Worm (Caenorhabditis elegans): ENCODE data around the gene B0250.18.

B0250.18 gene

ce11 chrV:20416790-20417189 is 43.9 kb downstream of the B0250.18 start:
- TF ChIP-seq elt-1 (tag; optimal IDR thresholded peaks at IDR 0.05; ENCODE audit: borderline replicate concordance, insufficient read depth): no peak
- no peak for TF ChIP-seq ces-1 (GFP tag; optimal IDR thresholded peaks at IDR 0.05)
- no peak for TF ChIP-seq blmp-1 (tag; optimal IDR thresholded peaks at IDR 0.05)
- no peak for TF ChIP-seq lin-32 (GFP tag; optimal IDR thresholded peaks at IDR 0.05)
- no peak for TF ChIP-seq ceh-43 (GFP tag; optimal IDR thresholded peaks at IDR 0.05)
- TF ChIP-seq lin-13 (tag; optimal IDR thresholded peaks at IDR 0.05): no peak
- TF ChIP-seq hlh-1 (tag; optimal IDR thresholded peaks at IDR 0.05): no peak
- TF ChIP-seq ceh-39 (tag; optimal IDR thresholded peaks at IDR 0.05): no peak
- no peak for TF ChIP-seq snpc-4 (tag; optimal IDR thresholded peaks at IDR 0.05)
- no peak for TF ChIP-seq lsy-2 (tag; optimal IDR thresholded peaks at IDR 0.05)
- TF ChIP-seq nhr-76 (tag; optimal IDR thresholded peaks at IDR 0.05): no peak
- no peak for TF ChIP-seq nhr-237 (tag; optimal IDR thresholded peaks at IDR 0.05)
- TF ChIP-seq ceh-83 (GFP tag; optimal IDR thresholded peaks at IDR 0.05): no peak

DNA sequence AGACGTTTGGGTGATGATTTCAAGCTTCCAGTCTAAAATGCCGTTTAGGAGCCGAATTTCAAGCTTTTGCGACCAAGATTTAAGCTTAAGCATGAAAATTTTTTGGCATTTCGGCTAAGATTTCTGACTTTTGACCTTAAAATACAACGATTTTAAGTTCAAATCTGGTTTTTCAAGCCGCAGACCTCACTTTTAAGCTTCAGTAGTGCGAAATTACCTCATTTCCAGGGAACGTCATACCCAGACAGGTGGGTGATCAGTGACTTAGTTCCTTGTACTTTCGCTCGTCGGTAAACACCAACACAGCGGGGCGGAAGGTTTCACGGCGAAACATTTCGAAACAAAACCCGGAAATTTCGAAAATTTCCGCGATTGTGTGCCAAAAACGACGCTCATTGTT is 44.4 kb downstream of the B0250.18 start:
- TF ChIP-seq drap-1 (GFP tag; optimal IDR thresholded peaks at IDR 0.05): no peak
- TF ChIP-seq nhr-12 (tag; optimal IDR thresholded peaks at IDR 0.05): no peak
- TF ChIP-seq lin-32 (GFP tag; optimal IDR thresholded peaks at IDR 0.05): no peak
- no peak for TF ChIP-seq unc-62 (GFP tag; optimal IDR thresholded peaks at IDR 0.05)
- TF ChIP-seq flh-1 (GFP tag; optimal IDR thresholded peaks at IDR 0.05): no peak
- no peak for TF ChIP-seq snpc-4 (tag; optimal IDR thresholded peaks at IDR 0.05)
- TF ChIP-seq mab-5 (tag; optimal IDR thresholded peaks at IDR 0.05): no peak
- no peak for TF ChIP-seq sptf-1 (tag; optimal IDR thresholded peaks at IDR 0.05)
- no peak for TF ChIP-seq elt-3 (tag; optimal IDR thresholded peaks at IDR 0.05)
- TF ChIP-seq zip-8 (tag; optimal IDR thresholded peaks at IDR 0.05): no peak
- TF ChIP-seq nhr-237 (tag; optimal IDR thresholded peaks at IDR 0.05): no peak
- TF ChIP-seq M03D4.4 (tag; optimal IDR thresholded peaks at IDR 0.05): no peak
- no peak for TF ChIP-seq pha-4 (tag; optimal IDR thresholded peaks at IDR 0.05)
- no peak for TF ChIP-seq sem-2 (GFP tag; optimal IDR thresholded peaks at IDR 0.05)
- no peak for TF ChIP-seq blmp-1 (tag; optimal IDR thresholded peaks at IDR 0.05)
- TF ChIP-seq ceh-39 (tag; optimal IDR thresholded peaks at IDR 0.05): no peak
- no peak for TF ChIP-seq tbx-8 (GFP tag; optimal IDR thresholded peaks at IDR 0.05)
- no peak for TF ChIP-seq mep-1 (tag; optimal IDR thresholded peaks at IDR 0.05)
- no peak for TF ChIP-seq elt-1 (tag; optimal IDR thresholded peaks at IDR 0.05; ENCODE audit: borderline replicate concordance, insufficient read depth)

- TF ChIP-seq zip-8 (tag; optimal IDR thresholded peaks at IDR 0.05): peak; percentile 75
- no peak for TF ChIP-seq tbx-8 (GFP tag; optimal IDR thresholded peaks at IDR 0.05)
These were observed 45.3 kb downstream of the B0250.18 start for ce11 chrV:20415415-20415814.

DNA sequence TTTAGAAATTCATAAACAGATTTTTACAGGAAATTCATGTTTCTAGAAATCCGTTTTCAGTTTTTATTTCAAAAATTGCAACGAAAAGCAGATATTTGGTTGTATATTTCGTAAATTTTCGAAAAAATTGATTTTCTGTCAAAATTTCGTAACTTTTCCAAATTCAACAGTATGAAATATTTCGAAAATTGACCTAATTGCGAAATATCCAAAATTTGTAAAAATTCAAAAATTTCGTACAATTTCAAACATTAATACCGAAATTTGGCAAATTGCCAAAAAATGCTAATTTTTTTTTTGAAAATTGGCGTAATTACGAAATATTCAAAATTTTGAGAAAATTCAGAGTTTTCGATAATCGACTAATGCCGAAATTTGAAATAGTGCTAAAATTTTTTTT is 46.8 kb downstream of the B0250.18 start:
- no peak for TF ChIP-seq unc-120 (tag; optimal IDR thresholded peaks at IDR 0.05; ENCODE audit: poor library complexity, severe bottlenecking)
- TF ChIP-seq unc-62 (GFP tag; optimal IDR thresholded peaks at IDR 0.05): no peak
- TF ChIP-seq nhr-2 (tag; optimal IDR thresholded peaks at IDR 0.05): no peak
- TF ChIP-seq nhr-76 (tag; optimal IDR thresholded peaks at IDR 0.05): no peak
- TF ChIP-seq sem-2 (GFP tag; optimal IDR thresholded peaks at IDR 0.05): no peak
- no peak for TF ChIP-seq pha-4 (tag; optimal IDR thresholded peaks at IDR 0.05)
- TF ChIP-seq mep-1 (tag; optimal IDR thresholded peaks at IDR 0.05): no peak
- TF ChIP-seq ztf-11 (tag; optimal IDR thresholded peaks at IDR 0.05): no peak

- TF ChIP-seq nhr-12 (tag; optimal IDR thresholded peaks at IDR 0.05) (no peak), sptf-1 (tag; optimal IDR thresholded peaks at IDR 0.05) (no peak), drap-1 (GFP tag; optimal IDR thresholded peaks at IDR 0.05) (no peak), nhr-2 (tag; optimal IDR thresholded peaks at IDR 0.05) (no peak), cnd-1 (tag; optimal IDR thresholded peaks at IDR 0.05) (no peak)
These were observed 47.3 kb downstream of the B0250.18 start for ce11 chrV:20413426-20413825.

- TF ChIP-seq elt-1 (tag; optimal IDR thresholded peaks at IDR 0.05; ENCODE audit: borderline replicate concordance, insufficient read depth) (no peak), ztf-11 (tag; optimal IDR thresholded peaks at IDR 0.05) (no peak), ceh-83 (GFP tag; optimal IDR thresholded peaks at IDR 0.05) (no peak), mab-5 (tag; optimal IDR thresholded peaks at IDR 0.05) (no peak), tbx-8 (GFP tag; optimal IDR thresholded peaks at IDR 0.05) (no peak), nhr-2 (tag; optimal IDR thresholded peaks at IDR 0.05) (no peak), ceh-43 (GFP tag; optimal IDR thresholded peaks at IDR 0.05) (no peak), unc-39 (tag; optimal IDR thresholded peaks at IDR 0.05) (no peak)
These were observed 48.5 kb downstream of the B0250.18 start for ce11 chrV:20412225-20412624.

All from whole organism, mixed stage, embryonic.